Worm (Caenorhabditis elegans) whole organism, L2 larva: Measurements from ENCODE around the gene nhr-236.

ENCODE experiments used
- C34F6.9 ChIP-seq: fragments of 150-350 bp; optimal IDR thresholded peaks from 2 replicates; lab custom pipeline; 2014; ENCODE audit warnings: missing biosample characterization, missing genetic modification characterization
- F13H6.1 ChIP-seq: sonication (generic microtip); optimal IDR thresholded peaks from 2 replicates; lab custom pipeline; 2016; ENCODE audit warnings: missing genetic modification characterization, missing compliant biosample characterization
- ZK546.5 ChIP-seq: sonication (generic microtip); optimal IDR thresholded peaks from 2 replicates; lab custom pipeline; 2017; ENCODE audit warnings: missing biosample characterization, missing genetic modification characterization
- ama-1 ChIP-seq: fragments of 150-350 bp; optimal IDR thresholded peaks from 2 replicates; lab custom pipeline; 2018; ENCODE audit warnings: inconsistent platforms
- blmp-1 ChIP-seq: sonication (generic microtip); optimal IDR thresholded peaks from 2 replicates; lab custom pipeline; 2017; ENCODE audit warnings: missing genetic modification characterization, mild to moderate bottlenecking, missing compliant biosample characterization, antibody characterized with exemption, moderate library complexity; ENCODE audit not compliant: insufficient read depth
- ceh-82 ChIP-seq: fragments of 150-350 bp; optimal IDR thresholded peaks from 2 replicates; lab custom pipeline; 2014; ENCODE audit warnings: missing biosample characterization, missing genetic modification characterization
- crh-2 ChIP-seq: sonication (generic microtip); optimal IDR thresholded peaks from 2 replicates; lab custom pipeline; 2017; ENCODE audit warnings: missing biosample characterization, missing genetic modification characterization
- egl-27 ChIP-seq: sonication (generic microtip); optimal IDR thresholded peaks from 3 replicates; lab custom pipeline; 2017; ENCODE audit warnings: missing biosample characterization, missing genetic modification reagents, missing genetic modification characterization
- elt-1 ChIP-seq: fragments of 150-350 bp; optimal IDR thresholded peaks from 2 replicates; lab custom pipeline; 2014; ENCODE audit warnings: missing biosample characterization, missing genetic modification characterization
- elt-3 ChIP-seq: sonication (generic microtip); optimal IDR thresholded peaks from 2 replicates; lab custom pipeline; 2017; ENCODE audit warnings: missing biosample characterization, missing genetic modification characterization
- fos-1 ChIP-seq: fragments of 150-350 bp; optimal IDR thresholded peaks from 2 replicates; lab custom pipeline; 2014; ENCODE audit warnings: missing biosample characterization, missing genetic modification characterization
- gmeb-1 ChIP-seq: fragments of 150-350 bp; optimal IDR thresholded peaks from 2 replicates; lab custom pipeline; 2014; ENCODE audit warnings: missing biosample characterization, missing genetic modification characterization
- lin-13 ChIP-seq: fragments of 150-350 bp; optimal IDR thresholded peaks from 2 replicates; lab custom pipeline; 2014; ENCODE audit warnings: missing biosample characterization, missing genetic modification reagents, missing genetic modification characterization
- lin-39 ChIP-seq: fragments of 150-350 bp; optimal IDR thresholded peaks from 2 replicates; lab custom pipeline; 2014; ENCODE audit warnings: missing biosample characterization, missing genetic modification reagents, missing genetic modification characterization
- lsy-2 ChIP-seq, 2 experiments: fragments of 150-350 bp in 1 of 2; sonication (generic microtip) in 1 of 2; optimal IDR thresholded peaks; 2 replicates each; lab custom pipeline; 2014 to 2017; ENCODE audit warnings: missing biosample characterization in 2 of 2, missing genetic modification characterization in 2 of 2
- mab-5 ChIP-seq: fragments of 150-350 bp; optimal IDR thresholded peaks from 2 replicates; lab custom pipeline; 2014; ENCODE audit warnings: missing biosample characterization, missing genetic modification characterization
- nhr-10 ChIP-seq: sonication (generic microtip); optimal IDR thresholded peaks from 2 replicates; lab custom pipeline; 2017; ENCODE audit warnings: missing biosample characterization, missing genetic modification characterization
- nhr-11 ChIP-seq: fragments of 150-350 bp; optimal IDR thresholded peaks from 2 replicates; lab custom pipeline; 2014; ENCODE audit warnings: missing biosample characterization, missing genetic modification characterization
- nhr-12 ChIP-seq: fragments of 150-350 bp; optimal IDR thresholded peaks from 2 replicates; lab custom pipeline; 2014; ENCODE audit warnings: missing biosample characterization, missing genetic modification characterization
- nhr-129 ChIP-seq: fragments of 150-350 bp; optimal IDR thresholded peaks from 2 replicates; lab custom pipeline; 2014; ENCODE audit warnings: missing biosample characterization, missing genetic modification characterization
- nhr-237 ChIP-seq: fragments of 150-350 bp; optimal IDR thresholded peaks from 2 replicates; lab custom pipeline; 2014; ENCODE audit warnings: missing biosample characterization, missing genetic modification characterization
- nhr-25 ChIP-seq: fragments of 150-350 bp; sonication (generic microtip); optimal IDR thresholded peaks from 3 replicates; lab custom pipeline; 2014; ENCODE audit warnings: missing biosample characterization, missing genetic modification characterization
- nhr-77 ChIP-seq: fragments of 150-350 bp; optimal IDR thresholded peaks from 2 replicates; lab custom pipeline; 2014; ENCODE audit warnings: missing biosample characterization, missing genetic modification characterization
- peb-1 ChIP-seq: fragments of 150-350 bp; optimal IDR thresholded peaks from 2 replicates; lab custom pipeline; 2014; ENCODE audit warnings: missing biosample characterization, missing genetic modification characterization
- sem-4 ChIP-seq: fragments of 150-350 bp; optimal IDR thresholded peaks from 2 replicates; lab custom pipeline; 2014; ENCODE audit warnings: missing biosample characterization, missing genetic modification reagents, missing genetic modification characterization
- skn-1 ChIP-seq: sonication (generic microtip); optimal IDR thresholded peaks from 2 replicates; lab custom pipeline; 2017; ENCODE audit warnings: missing biosample characterization, missing genetic modification characterization
- unc-39 ChIP-seq: fragments of 150-350 bp; optimal IDR thresholded peaks from 2 replicates; lab custom pipeline; 2014; ENCODE audit warnings: missing biosample characterization, missing genetic modification characterization
- unc-55 ChIP-seq: fragments of 150-350 bp; sonication (generic microtip); optimal IDR thresholded peaks from 3 replicates; lab custom pipeline; 2014; ENCODE audit warnings: missing biosample characterization, missing genetic modification reagents, missing genetic modification characterization
- unc-62 ChIP-seq: fragments of 150-350 bp; optimal IDR thresholded peaks from 2 replicates; lab custom pipeline; 2014; ENCODE audit warnings: missing biosample characterization, missing genetic modification reagents, missing genetic modification characterization
- zag-1 ChIP-seq: fragments of 150-350 bp; optimal IDR thresholded peaks from 2 replicates; lab custom pipeline; 2014; ENCODE audit warnings: missing biosample characterization, missing genetic modification characterization
- ztf-1 ChIP-seq: fragments of 200-800 bp; sonication (Bioruptor generic); conservative IDR thresholded peaks from 2 replicates; pipeline ENCODE4 v1.3.6; 2022; ENCODE audit warnings: missing genetic modification characterization, missing compliant biosample characterization
- ztf-11 ChIP-seq: sonication (generic microtip); optimal IDR thresholded peaks from 2 replicates; lab custom pipeline; 2017; ENCODE audit warnings: missing biosample characterization, missing genetic modification characterization
- ztf-4 ChIP-seq: fragments of 150-350 bp; optimal IDR thresholded peaks from 2 replicates; lab custom pipeline; 2014; ENCODE audit warnings: missing biosample characterization, missing genetic modification characterization

The nhr-236 gene

DNA sequence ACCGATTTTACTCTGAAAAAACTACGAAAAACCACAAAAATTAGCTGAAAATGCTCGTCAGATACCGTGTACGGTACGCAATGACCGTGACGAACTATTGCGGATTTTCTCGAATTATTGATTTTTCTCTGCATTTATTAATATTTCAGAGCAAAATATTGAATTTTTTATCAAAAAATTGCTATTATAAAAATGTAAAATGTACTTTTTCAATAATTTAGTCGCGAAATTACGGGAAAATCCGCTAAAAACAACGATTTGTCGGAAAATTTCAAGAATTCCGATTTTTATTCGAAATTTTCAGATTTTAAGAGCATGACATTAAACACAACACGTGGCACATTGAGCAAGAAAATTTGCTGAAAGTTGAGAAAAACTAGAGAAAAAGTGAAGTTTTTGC, 13.2 kb downstream of the nhr-236 start, which contains the start of gene Y38F2AL.12:
TSS of gene Y38F2AL.12 (plus strand) at position 301 of the 400 bp plus-strand sequence.
- TF ChIP-seq lsy-2 (tag; optimal IDR thresholded peaks at IDR 0.05; lab: Kevin White, UChicago) (no peak), F13H6.1 (tag; lab: Kevin White, UChicago) (no peak), blmp-1 (no peak), nhr-25 (tag; lab: Kevin White, UChicago) (no peak), lin-13 (GFP tag; lab: Kevin White, UChicago) (no peak), ztf-11 (tag; lab: Kevin White, UChicago) (no peak), elt-3 (tag; lab: Kevin White, UChicago) (no peak), sem-4 (no peak), nhr-11 (tag; lab: Kevin White, UChicago) (no peak), zag-1 (no peak), lin-39 (tag; lab: Kevin White, UChicago) (no peak), ztf-4 (tag; lab: Kevin White, UChicago) (no peak), nhr-129 (no peak), unc-62 (GFP tag; lab: Kevin White, UChicago) (no peak), peb-1 (tag; lab: Kevin White, UChicago) (no peak), nhr-77 (tag; lab: Kevin White, UChicago) (no peak)

DNA sequence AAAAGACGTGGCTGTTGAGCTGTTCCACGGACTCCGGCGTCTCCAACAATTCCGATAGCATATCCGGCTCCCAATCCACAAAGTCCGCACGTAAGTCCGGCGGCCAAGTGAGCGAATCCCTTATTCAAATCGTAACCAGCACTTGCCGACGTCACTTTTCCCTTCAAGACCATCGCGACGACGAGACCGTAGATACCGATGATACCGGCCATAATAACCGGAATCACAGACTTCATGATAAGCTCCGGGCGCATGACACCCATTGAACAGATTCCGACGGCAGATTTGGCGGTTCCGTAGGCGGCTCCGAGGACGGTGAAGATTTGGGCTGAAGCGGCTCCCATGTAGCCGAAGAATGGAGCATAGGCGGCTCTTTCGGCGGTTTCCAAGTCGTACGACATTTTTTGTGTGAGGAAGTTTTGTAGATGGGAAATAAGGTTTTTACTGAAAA, 13.9 kb downstream of the nhr-236 start, which contains the start of gene vha-3:
TSS of gene vha-3 (minus strand) at position 401 of the 451 bp plus-strand sequence.
- TF ChIP-seq nhr-129 (no peak), blmp-1 (no peak), ztf-1 (GFP tag; lab: Robert Waterston, UW) (no peak), ceh-82 (no peak), elt-3 (tag; lab: Kevin White, UChicago) (no peak), sem-4 (no peak), nhr-237 (tag; lab: Kevin White, UChicago) (no peak), gmeb-1 (tag; lab: Kevin White, UChicago) (no peak), skn-1 (tag; lab: Kevin White, UChicago) (no peak), nhr-10 (tag; lab: Kevin White, UChicago) (no peak), unc-39 (tag; lab: Kevin White, UChicago) (no peak)

DNA sequence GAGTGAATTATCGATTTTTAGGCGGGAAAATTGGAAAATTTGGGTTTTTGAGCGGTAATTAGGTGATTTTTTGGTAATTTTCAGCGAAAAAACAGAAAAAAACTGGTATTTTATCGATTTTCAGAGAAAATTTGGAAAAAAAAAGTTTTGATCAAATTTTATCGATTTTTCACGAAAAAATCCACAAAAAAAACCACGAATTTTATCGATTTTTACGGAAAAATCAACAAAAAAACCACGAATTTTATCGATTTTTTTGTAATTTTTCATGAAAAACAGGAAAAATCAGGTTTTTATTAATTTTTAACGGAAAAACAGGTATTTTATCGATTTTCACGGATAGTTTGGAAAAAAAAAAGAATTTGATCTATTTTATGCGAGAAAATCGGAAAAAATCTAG, 14.6 kb downstream of the nhr-236 start:
- TF ChIP-seq zag-1 (no peak), ztf-4 (tag; lab: Kevin White, UChicago) (no peak), fos-1 (tag; lab: Kevin White, UChicago) (no peak), lin-13 (GFP tag; lab: Kevin White, UChicago) (no peak), nhr-25 (tag; lab: Kevin White, UChicago) (peak; percentile 13), lin-39 (tag; lab: Kevin White, UChicago) (no peak)
- TF ChIP-seq, all 48 proteins: peak for 1

DNA sequence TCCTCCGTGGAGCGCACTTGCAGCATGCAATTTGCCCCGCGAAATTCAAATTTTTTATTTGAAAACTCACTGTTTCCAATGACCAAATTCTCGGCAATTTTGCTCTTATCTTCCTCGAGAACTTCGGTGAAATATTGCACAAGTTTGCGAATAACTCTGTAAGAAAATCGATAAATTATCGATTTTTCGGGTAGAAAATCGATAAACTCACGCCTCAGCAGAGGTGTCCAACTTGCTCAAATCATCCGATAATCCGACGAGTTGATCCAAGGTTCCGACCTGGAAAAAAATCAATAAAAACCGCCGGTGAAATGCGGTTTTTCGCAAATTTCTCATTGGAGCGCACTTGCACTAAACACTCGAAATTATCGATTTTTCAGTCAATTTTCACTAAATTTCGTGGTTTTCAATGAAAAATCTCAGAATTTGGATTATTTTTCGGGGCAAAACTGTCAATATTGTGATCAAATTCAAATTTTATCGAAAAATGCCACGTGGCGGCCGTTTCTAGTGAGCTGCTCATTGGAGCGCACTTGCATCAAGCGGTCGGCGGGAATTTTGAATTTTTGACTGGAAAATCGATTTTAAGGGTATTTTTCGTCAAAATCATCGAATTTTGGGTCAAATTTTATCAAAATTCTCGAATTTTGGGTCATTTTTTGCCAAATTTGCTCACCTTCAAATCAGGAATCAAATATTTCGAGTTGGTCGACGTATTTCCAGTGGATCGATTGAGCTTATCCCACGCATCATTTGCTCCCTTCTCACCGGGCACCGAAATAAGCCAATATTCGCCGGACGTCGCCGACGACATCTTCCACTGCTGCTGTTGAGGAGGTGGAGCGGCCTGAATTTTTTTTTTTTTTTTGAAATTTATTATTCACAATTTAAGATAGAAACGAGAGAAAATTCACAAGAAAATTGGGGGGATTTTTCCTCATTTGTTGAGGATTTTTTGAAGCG, 15.4 kb downstream of the nhr-236 start, which contains the start of gene vha-11:
TSS of gene vha-11 (minus strand) at position 847 of the 963 bp plus-strand sequence.
- TF ChIP-seq unc-55 (GFP tag; lab: Kevin White, UChicago) (peak; percentile 4), ama-1 (peak; percentile 57), ZK546.5 (no peak), lin-13 (GFP tag; lab: Kevin White, UChicago) (no peak), nhr-129 (no peak), gmeb-1 (tag; lab: Kevin White, UChicago) (no peak), C34F6.9 (tag; lab: Kevin White, UChicago) (no peak), nhr-10 (tag; lab: Kevin White, UChicago) (no peak), nhr-12 (tag; lab: Kevin White, UChicago) (no peak), crh-2 (no peak), egl-27 (tag; lab: Kevin White, UChicago) (no peak), elt-1 (tag; lab: Kevin White, UChicago) (no peak), F13H6.1 (tag; lab: Kevin White, UChicago) (no peak)

DNA sequence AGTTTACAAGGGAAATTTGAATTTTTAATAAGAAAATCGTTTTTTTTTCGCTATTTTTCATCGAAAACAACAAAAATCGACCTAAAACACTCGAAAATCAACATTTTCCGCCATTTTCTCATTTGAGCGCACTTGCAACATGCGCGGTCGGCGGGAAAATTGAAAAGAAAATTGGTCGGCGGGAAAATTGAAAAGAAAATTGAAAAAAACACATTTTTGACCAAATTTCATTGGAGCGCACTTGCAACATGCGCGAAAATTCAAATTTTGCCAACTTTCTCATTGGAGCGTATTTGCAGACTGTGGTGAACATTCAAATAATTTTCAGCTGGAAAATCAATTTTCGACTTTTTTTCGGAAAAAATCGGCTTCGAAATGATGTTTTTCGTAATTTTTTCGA, 17.9 kb downstream of the nhr-236 start:
- TF ChIP-seq crh-2 (no peak), mab-5 (tag; lab: Kevin White, UChicago) (no peak), egl-27 (tag; lab: Kevin White, UChicago) (no peak)
